Worm (Caenorhabditis elegans) whole organism, midembryonic: ENCODE measurements around the gene cat-2.

Source experiments
- T22C8.4 ChIP-seq: fragments of 200-800 bp; sonication (Bioruptor generic); IDR thresholded peaks from 2 replicates; pipeline ENCODE4 v1.3.6; 2022; ENCODE audit warnings: missing genetic modification characterization, missing compliant biosample characterization
- ref-1 ChIP-seq: fragments of 200-800 bp; sonication (Bioruptor generic); conservative IDR thresholded peaks from 2 replicates; pipeline ENCODE4 v1.3.6; 2022; ENCODE audit warnings: missing genetic modification reagents, missing genetic modification characterization, missing compliant biosample characterization

DNA sequence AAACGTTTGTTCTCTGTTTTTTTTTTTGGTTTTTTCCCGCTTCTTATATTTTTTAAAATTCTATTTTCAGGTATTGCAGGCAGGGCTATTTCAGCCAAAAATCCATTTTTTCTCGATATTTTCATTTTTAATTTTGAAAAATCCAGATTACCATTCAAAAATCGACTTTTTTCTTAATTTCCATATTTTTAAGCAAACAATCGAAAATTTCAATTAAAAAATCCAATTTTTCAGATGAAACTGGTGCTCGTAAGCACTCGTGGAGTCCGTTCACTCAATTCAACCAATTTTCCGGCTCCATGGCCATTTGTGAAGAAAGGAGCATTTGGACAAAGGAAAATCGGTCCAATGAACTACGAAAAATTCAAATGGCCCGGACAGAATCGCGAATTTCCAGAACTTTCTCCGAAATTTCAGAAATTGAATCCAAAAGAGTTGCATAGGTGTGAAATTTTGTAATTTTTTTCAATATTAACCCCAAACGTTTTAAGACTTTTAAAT, 31.1 kb downstream of the cat-2 start, which contains the start of gene mrpl-41:
- TF ChIP-seq ref-1 (GFP tag; lab: Robert Waterston, UW) (no peak), T22C8.4 (no peak)
